Worm (Caenorhabditis elegans) whole organism, L3 larva: ENCODE results near the gene col-38.

Source experiments
- R02D3.7 ChIP-seq: fragments of 150-350 bp; optimal IDR thresholded peaks from 2 replicates; lab custom pipeline; 2014; ENCODE audit warnings: missing biosample characterization, missing genetic modification characterization
- aly-2 ChIP-seq: fragments of 150-350 bp; optimal IDR thresholded peaks from 2 replicates; lab custom pipeline; 2014; ENCODE audit warnings: missing biosample characterization, missing genetic modification characterization
- ama-1 ChIP-seq: fragments of 150-350 bp; optimal IDR thresholded peaks from 2 replicates; lab custom pipeline; 2018
- ceh-16 ChIP-seq: sonication (generic microtip); optimal IDR thresholded peaks from 2 replicates; lab custom pipeline; 2017; ENCODE audit warnings: missing biosample characterization, missing genetic modification characterization
- ceh-28 ChIP-seq: fragments of 150-350 bp; optimal IDR thresholded peaks from 2 replicates; lab custom pipeline; 2014; ENCODE audit warnings: missing biosample characterization, missing genetic modification reagents, missing genetic modification characterization
- ceh-82 ChIP-seq: fragments of 150-350 bp; optimal IDR thresholded peaks from 2 replicates; lab custom pipeline; 2014; ENCODE audit warnings: missing biosample characterization, missing genetic modification characterization
- ceh-9 ChIP-seq: sonication (generic microtip); optimal IDR thresholded peaks from 2 replicates; lab custom pipeline; 2018; ENCODE audit warnings: missing biosample characterization, missing genetic modification characterization
- egl-27 ChIP-seq: sonication (generic microtip); optimal IDR thresholded peaks from 4 replicates; lab custom pipeline; 2017; ENCODE audit warnings: missing biosample characterization, missing genetic modification reagents, missing genetic modification characterization
- elt-1 ChIP-seq: fragments of 150-350 bp; optimal IDR thresholded peaks from 2 replicates; lab custom pipeline; 2014; ENCODE audit warnings: missing biosample characterization, missing genetic modification characterization
- elt-2 ChIP-seq: sonication (generic microtip); optimal IDR thresholded peaks from 2 replicates; lab custom pipeline; 2016; ENCODE audit warnings: missing genetic modification reagents, mild to moderate bottlenecking, missing genetic modification characterization, missing compliant biosample characterization
- elt-3 ChIP-seq, 3 experiments: fragments of 150-350 bp in 1 of 3; sonication (generic microtip) in 2 of 3; optimal IDR thresholded peaks; 2 replicates in 2 of 3; 4 replicates in 1 of 3; lab custom pipeline; 2014 to 2017; ENCODE audit warnings: missing biosample characterization in 3 of 3, missing genetic modification characterization in 3 of 3
- eor-1 ChIP-seq, 2 experiments: fragments of 150-350 bp; optimal IDR thresholded peaks; 2 replicates each; lab custom pipeline; 2014 to 2018; ENCODE audit warnings: missing biosample characterization in 2 of 2, missing genetic modification characterization in 2 of 2
- fkh-10 ChIP-seq: sonication (generic microtip); optimal IDR thresholded peaks from 2 replicates; lab custom pipeline; 2017; ENCODE audit warnings: missing biosample characterization, missing genetic modification reagents, missing genetic modification characterization
- fkh-2 ChIP-seq: fragments of 150-350 bp; optimal IDR thresholded peaks from 2 replicates; lab custom pipeline; 2014; ENCODE audit warnings: missing biosample characterization, missing genetic modification reagents, missing genetic modification characterization
- fos-1 ChIP-seq: fragments of 150-350 bp; optimal IDR thresholded peaks from 2 replicates; lab custom pipeline; 2014; ENCODE audit warnings: missing biosample characterization, missing genetic modification characterization
- hmg-11 ChIP-seq: sonication (generic microtip); optimal IDR thresholded peaks from 2 replicates; lab custom pipeline; 2016; ENCODE audit warnings: missing genetic modification characterization, missing compliant biosample characterization
- lin-15B ChIP-seq: fragments of 150-350 bp; optimal IDR thresholded peaks from 2 replicates; lab custom pipeline; 2014; ENCODE audit warnings: missing biosample characterization, missing genetic modification characterization
- lsy-12 ChIP-seq: sonication (generic microtip); optimal IDR thresholded peaks from 2 replicates; lab custom pipeline; 2016; ENCODE audit warnings: mild to moderate bottlenecking, missing genetic modification characterization, missing compliant biosample characterization
- mdl-1 ChIP-seq: fragments of 150-350 bp; optimal IDR thresholded peaks from 2 replicates; lab custom pipeline; 2014; ENCODE audit warnings: missing biosample characterization, missing genetic modification characterization
- nhr-11 ChIP-seq: fragments of 150-350 bp; optimal IDR thresholded peaks from 2 replicates; lab custom pipeline; 2014; ENCODE audit warnings: missing biosample characterization, missing genetic modification characterization
- nhr-23 ChIP-seq: fragments of 150-350 bp; optimal IDR thresholded peaks from 2 replicates; lab custom pipeline; 2014; ENCODE audit warnings: missing biosample characterization, missing genetic modification reagents, missing genetic modification characterization
- nhr-237 ChIP-seq: fragments of 150-350 bp; optimal IDR thresholded peaks from 2 replicates; lab custom pipeline; 2014; ENCODE audit warnings: missing biosample characterization, missing genetic modification characterization
- nhr-25 ChIP-seq: sonication (generic microtip); optimal IDR thresholded peaks from 2 replicates; lab custom pipeline; 2017; ENCODE audit warnings: missing biosample characterization, missing genetic modification characterization
- nhr-28 ChIP-seq: fragments of 150-350 bp; optimal IDR thresholded peaks from 2 replicates; lab custom pipeline; 2014; ENCODE audit warnings: missing biosample characterization, missing genetic modification characterization
- nhr-43 ChIP-seq: sonication (generic microtip); optimal IDR thresholded peaks from 2 replicates; lab custom pipeline; 2016; ENCODE audit warnings: mild to moderate bottlenecking, missing genetic modification characterization, missing compliant biosample characterization; ENCODE audit not compliant: poor library complexity, severe bottlenecking
- nhr-67 ChIP-seq: fragments of 150-350 bp; optimal IDR thresholded peaks from 2 replicates; lab custom pipeline; 2014; ENCODE audit warnings: missing biosample characterization, missing genetic modification characterization
- nhr-76 ChIP-seq: fragments of 150-350 bp; sonication (generic microtip); optimal IDR thresholded peaks from 5 replicates; lab custom pipeline; 2014; ENCODE audit warnings: missing biosample characterization, missing genetic modification characterization
- nhr-77 ChIP-seq: fragments of 150-350 bp; optimal IDR thresholded peaks from 2 replicates; lab custom pipeline; 2014; ENCODE audit warnings: missing biosample characterization, missing genetic modification characterization
- pha-4 ChIP-seq: fragments of 150-350 bp; optimal IDR thresholded peaks from 2 replicates; lab custom pipeline; 2014; ENCODE audit warnings: missing biosample characterization, missing genetic modification reagents, missing genetic modification characterization
- pqm-1 ChIP-seq: fragments of 150-350 bp; optimal IDR thresholded peaks from 2 replicates; lab custom pipeline; 2017; ENCODE audit warnings: missing biosample characterization, missing genetic modification characterization, inconsistent platforms
- sea-2 ChIP-seq: fragments of 150-350 bp; sonication (generic microtip); optimal IDR thresholded peaks from 4 replicates; lab custom pipeline; 2014; ENCODE audit warnings: missing biosample characterization, missing genetic modification reagents, missing genetic modification characterization
- skn-1 ChIP-seq: fragments of 150-350 bp; optimal IDR thresholded peaks from 2 replicates; lab custom pipeline; 2014; ENCODE audit warnings: missing biosample characterization, missing genetic modification characterization
- snpc-4 ChIP-seq: fragments of 150-350 bp; optimal IDR thresholded peaks from 2 replicates; lab custom pipeline; 2014; ENCODE audit warnings: missing biosample characterization, missing genetic modification characterization
- tbx-2 ChIP-seq: sonication (generic microtip); optimal IDR thresholded peaks from 2 replicates; lab custom pipeline; 2016; ENCODE audit warnings: mild to moderate bottlenecking, missing genetic modification characterization, missing compliant biosample characterization
- unc-39 ChIP-seq: sonication (generic microtip); optimal IDR thresholded peaks from 4 replicates; lab custom pipeline; 2017; ENCODE audit warnings: missing biosample characterization, missing genetic modification characterization
- unc-62 ChIP-seq: fragments of 150-350 bp; sonication (generic microtip); optimal IDR thresholded peaks from 4 replicates; lab custom pipeline; 2014; ENCODE audit warnings: missing biosample characterization, missing genetic modification reagents, missing genetic modification characterization
- zag-1 ChIP-seq: fragments of 150-350 bp; optimal IDR thresholded peaks from 2 replicates; lab custom pipeline; 2014; ENCODE audit warnings: missing biosample characterization, missing genetic modification characterization
- ztf-11 ChIP-seq: fragments of 150-350 bp; optimal IDR thresholded peaks from 2 replicates; lab custom pipeline; 2014; ENCODE audit warnings: missing biosample characterization, missing genetic modification characterization

col-38 gene

DNA sequence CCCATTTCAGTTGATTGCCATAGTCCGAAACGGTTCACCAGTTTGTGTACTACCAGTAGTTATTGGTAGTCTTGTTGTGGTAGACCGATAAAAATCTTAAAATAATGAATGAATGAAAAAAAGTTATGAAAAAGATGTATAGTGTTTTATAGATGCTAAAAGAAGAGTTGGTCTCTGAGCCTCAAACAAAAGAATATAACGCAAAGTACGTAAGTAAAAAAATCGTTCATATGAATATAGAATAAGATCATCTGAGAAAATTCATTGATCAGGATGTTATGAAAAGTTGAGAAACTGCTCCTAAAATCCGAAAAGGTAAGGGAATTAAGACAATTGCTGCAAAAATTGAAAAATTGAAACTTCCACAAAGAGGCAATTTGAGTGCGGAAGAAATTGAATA, 48.6 kb upstream of the col-38 start, which contains the start of gene chhy-1:
Gene chhy-1, minus strand, starts transcription at position 101 of the 400 bp plus-strand sequence.
- TF ChIP-seq ceh-16 (tag; lab: Kevin White, UChicago), result no peak
- no peak for TF ChIP-seq hmg-11 (tag; lab: Kevin White, UChicago)
- TF ChIP-seq snpc-4 (tag; lab: Kevin White, UChicago), result no peak
- TF ChIP-seq nhr-25 (tag; lab: Kevin White, UChicago), result no peak
- TF ChIP-seq lsy-12 (tag; lab: Kevin White, UChicago), result no peak
- no peak for TF ChIP-seq elt-1 (tag; lab: Kevin White, UChicago)
- no peak for TF ChIP-seq ceh-28 (tag; lab: Kevin White, UChicago)
- TF ChIP-seq elt-3 (tag; optimal IDR thresholded peaks at IDR 0.05; lab: Kevin White, UChicago), result no peak
- TF ChIP-seq ceh-9, result no peak
- TF ChIP-seq nhr-237 (tag; lab: Kevin White, UChicago), result no peak
- TF ChIP-seq pqm-1, result no peak
- TF ChIP-seq ama-1 (lab: Kevin White, UChicago), result no peak
- no peak for TF ChIP-seq ceh-82 (tag; lab: Kevin White, UChicago)
- no peak for TF ChIP-seq fos-1 (tag; lab: Kevin White, UChicago)
- no peak for TF ChIP-seq mdl-1 (tag; lab: Kevin White, UChicago)
- TF ChIP-seq nhr-28 (tag; lab: Kevin White, UChicago), result no peak
- TF ChIP-seq pha-4 (tag; lab: Kevin White, UChicago), result no peak
- TF ChIP-seq nhr-23 (tag; lab: Kevin White, UChicago), result no peak
- no peak for TF ChIP-seq unc-39 (tag; lab: Kevin White, UChicago)

DNA sequence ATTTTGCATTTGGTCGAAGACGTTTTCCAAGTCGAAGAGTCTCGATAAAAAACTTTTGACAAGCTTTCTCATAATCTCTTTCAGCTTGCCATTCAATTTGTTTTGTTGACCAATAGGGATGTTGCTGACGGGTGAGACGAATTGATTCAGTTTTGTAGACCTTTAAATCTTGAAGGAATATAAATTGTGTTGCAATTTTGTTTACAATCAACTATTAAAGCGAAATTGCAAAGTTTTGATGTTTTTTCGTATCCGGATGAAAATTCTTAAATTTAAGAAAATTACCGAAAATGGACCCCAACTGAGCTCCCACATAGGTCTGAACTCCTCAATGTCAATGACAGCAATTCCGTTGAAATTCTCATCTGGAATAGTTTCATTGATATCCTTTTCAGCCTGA, 47.3 kb upstream of the col-38 start:
- TF ChIP-seq mdl-1 (tag; lab: Kevin White, UChicago), result no peak
- TF ChIP-seq aly-2 (tag; lab: Kevin White, UChicago), result no peak
- no peak for TF ChIP-seq elt-1 (tag; lab: Kevin White, UChicago)
- no peak for TF ChIP-seq ceh-28 (tag; lab: Kevin White, UChicago)
- no peak for TF ChIP-seq eor-1 (tag; optimal IDR thresholded peaks at IDR 0.05; lab: Kevin White, UChicago)
- TF ChIP-seq fkh-10, result no peak
- no peak for TF ChIP-seq fos-1 (tag; lab: Kevin White, UChicago)
- no peak for TF ChIP-seq skn-1
- TF ChIP-seq egl-27 (tag; lab: Kevin White, UChicago), result no peak
- no peak for TF ChIP-seq fkh-2 (tag; lab: Kevin White, UChicago)
- TF ChIP-seq tbx-2, result no peak
- no peak for TF ChIP-seq nhr-77 (tag; lab: Kevin White, UChicago)
- no peak for TF ChIP-seq sea-2 (GFP tag; lab: Kevin White, UChicago)
- TF ChIP-seq nhr-43 (tag; lab: Kevin White, UChicago), result no peak

DNA sequence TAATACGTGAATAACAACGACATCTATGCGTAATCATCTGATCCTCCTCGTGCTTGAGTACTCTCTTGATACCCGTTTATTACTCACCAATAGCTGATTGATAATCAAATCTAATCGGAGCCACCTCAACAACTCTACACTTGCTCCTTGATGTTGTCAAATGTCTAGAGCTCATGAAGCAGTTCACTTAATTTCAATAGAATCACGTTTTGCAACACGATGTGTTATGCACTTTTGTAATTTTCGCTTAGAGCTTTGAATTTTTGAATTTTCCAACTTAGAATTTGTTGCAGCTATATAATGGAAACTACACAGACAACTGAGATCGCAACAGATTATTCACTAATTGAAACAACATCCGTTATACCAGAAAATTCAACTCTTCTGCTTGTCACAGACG, 43.6 kb upstream of the col-38 start, which contains the start of gene T22C8.1:
Gene T22C8.1, plus strand, starts transcription at position 301 of the 400 bp plus-strand sequence.
- no peak for TF ChIP-seq nhr-77 (tag; lab: Kevin White, UChicago)
- TF ChIP-seq nhr-76 (tag; lab: Kevin White, UChicago), result no peak
- no peak for TF ChIP-seq eor-1 (tag; optimal IDR thresholded peaks at IDR 0.05; lab: Kevin White, UChicago)
- TF ChIP-seq pqm-1, result no peak
- no peak for TF ChIP-seq R02D3.7 (tag; lab: Kevin White, UChicago)
- TF ChIP-seq sea-2 (GFP tag; lab: Kevin White, UChicago), result no peak
- no peak for TF ChIP-seq lin-15B (tag; lab: Kevin White, UChicago)
- TF ChIP-seq nhr-28 (tag; lab: Kevin White, UChicago), result no peak
- TF ChIP-seq zag-1 (tag; lab: Kevin White, UChicago), result no peak
- TF ChIP-seq unc-62, result no peak
- no peak for TF ChIP-seq nhr-25 (tag; lab: Kevin White, UChicago)
- TF ChIP-seq ztf-11, result no peak
- no peak for TF ChIP-seq fkh-10
- TF ChIP-seq elt-2 (tag; lab: Kevin White, UChicago), result no peak
- TF ChIP-seq elt-1 (tag; lab: Kevin White, UChicago), result no peak
- TF ChIP-seq unc-39 (tag; lab: Kevin White, UChicago), result no peak
- TF ChIP-seq nhr-11 (tag; lab: Kevin White, UChicago), result no peak
- no peak for TF ChIP-seq elt-3 (tag; optimal IDR thresholded peaks at IDR 0.05; lab: Kevin White, UChicago)

DNA sequence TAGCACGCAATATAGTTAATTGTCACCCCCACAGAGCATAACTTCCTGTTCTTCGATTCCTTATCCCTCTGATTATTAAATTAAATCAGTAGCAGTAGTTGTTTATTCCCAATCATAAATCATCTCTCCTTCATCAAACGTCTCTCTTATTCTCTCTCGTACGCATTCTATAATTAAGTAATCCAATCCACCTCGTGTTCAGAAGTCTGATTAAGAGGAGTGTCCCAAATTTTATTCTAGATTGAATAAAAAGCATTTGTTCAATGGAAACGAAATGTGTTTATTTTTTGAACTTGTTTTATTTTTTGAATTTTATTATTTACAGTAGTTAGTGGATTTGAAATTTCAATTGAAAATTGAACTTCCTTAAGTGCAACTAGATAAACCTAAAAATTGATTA, 42.4 kb upstream of the col-38 start:
- TF ChIP-seq nhr-67 (tag; lab: Kevin White, UChicago) (no peak), nhr-28 (tag; lab: Kevin White, UChicago) (no peak)
